Worm (Caenorhabditis elegans) whole organism, young adult: Measurements from ENCODE around the gene F21E9.2.

ENCODE experiments used
- B0261.1 ChIP-seq: sonication (generic microtip); optimal IDR thresholded peaks from 2 replicates; lab custom pipeline; 2016; ENCODE audit warnings: mild to moderate bottlenecking, missing genetic modification characterization, moderate library complexity, missing compliant biosample characterization
- B0336.3 ChIP-seq: fragments of 200-800 bp; sonication (Bioruptor generic); IDR thresholded peaks from 2 replicates; pipeline ENCODE4 v1.3.6; 2022; ENCODE audit warnings: missing genetic modification characterization, missing compliant biosample characterization
- F10E7.11 ChIP-seq: sonication (generic microtip); optimal IDR thresholded peaks from 2 replicates; lab custom pipeline; 2017; ENCODE audit warnings: mild to moderate bottlenecking, missing genetic modification characterization, moderate library complexity, missing compliant biosample characterization
- F23B12.7 ChIP-seq: sonication (generic microtip); optimal IDR thresholded peaks from 2 replicates; lab custom pipeline; 2017; ENCODE audit warnings: missing genetic modification characterization, mild to moderate bottlenecking, missing compliant biosample characterization, antibody characterized with exemption, moderate library complexity; ENCODE audit not compliant: insufficient read depth
- F39B2.1 ChIP-seq: fragments of 200-800 bp; sonication (Bioruptor generic); IDR thresholded peaks from 2 replicates; pipeline ENCODE4 v1.3.6; 2022; ENCODE audit warnings: missing genetic modification reagents, missing genetic modification characterization, missing compliant biosample characterization
- F49E8.2 ChIP-seq: sonication (generic microtip); optimal IDR thresholded peaks from 3 replicates; lab custom pipeline; 2017; ENCODE audit warnings: missing genetic modification characterization, mild to moderate bottlenecking, missing compliant biosample characterization, antibody characterized with exemption, moderate library complexity; ENCODE audit not compliant: insufficient read depth
- F55B11.4 ChIP-seq: sonication (generic microtip); optimal IDR thresholded peaks from 2 replicates; lab custom pipeline; 2016; ENCODE audit warnings: missing compliant biosample characterization, missing genetic modification characterization, borderline replicate concordance; ENCODE audit not compliant: insufficient read depth
- K11D2.4 ChIP-seq: fragments of 200-800 bp; sonication (Bioruptor generic); IDR thresholded peaks from 2 replicates; pipeline ENCODE4 v1.3.6; 2022; ENCODE audit warnings: missing genetic modification reagents, missing genetic modification characterization, missing compliant biosample characterization
- K12H6.12 ChIP-seq: fragments of 200-800 bp; sonication (Bioruptor generic); optimal IDR thresholded peaks from 2 replicates; lab custom pipeline; 2018; ENCODE audit warnings: mild to moderate bottlenecking, missing genetic modification characterization, missing compliant biosample characterization
- Y95B8A.8 ChIP-seq: fragments of 200-800 bp; sonication (Bioruptor generic); IDR thresholded peaks from 2 replicates; pipeline ENCODE4 v1.3.6; 2022; ENCODE audit warnings: missing genetic modification reagents, missing genetic modification characterization, missing compliant biosample characterization
- attf-5 ChIP-seq: fragments of 200-800 bp; sonication (Bioruptor generic); optimal IDR thresholded peaks from 2 replicates; lab custom pipeline; 2018; ENCODE audit warnings: mild to moderate bottlenecking, missing genetic modification characterization, missing compliant biosample characterization
- cebp-1 ChIP-seq, 2 experiments: fragments of 200-800 bp in 1 of 2; sonication (Bioruptor generic) in 1 of 2; sonication (generic microtip) in 1 of 2; IDR thresholded peaks in 1 of 2; optimal IDR thresholded peaks in 1 of 2; 2 replicates each; pipeline versions ENCODE4 v1.3.6 to Lab custom; 2017 to 2022; ENCODE audit warnings: missing compliant biosample characterization in 2 of 2, missing genetic modification characterization in 2 of 2, mild to moderate bottlenecking in 1 of 2, missing genetic modification reagents in 1 of 2, moderate library complexity in 1 of 2
- ceh-100 ChIP-seq: fragments of 200-800 bp; sonication (Bioruptor generic); IDR thresholded peaks from 2 replicates; pipeline ENCODE4 v1.3.6; 2022; ENCODE audit warnings: missing genetic modification reagents, missing genetic modification characterization, missing compliant biosample characterization
- ceh-27 ChIP-seq: fragments of 200-800 bp; sonication (Bioruptor generic); optimal IDR thresholded peaks from 2 replicates; lab custom pipeline; 2018; ENCODE audit warnings: mild to moderate bottlenecking, missing genetic modification characterization, moderate library complexity, missing compliant biosample characterization
- ceh-91 ChIP-seq: fragments of 200-800 bp; sonication (Bioruptor generic); IDR thresholded peaks from 2 replicates; pipeline ENCODE4 v1.3.6; 2022; ENCODE audit warnings: missing genetic modification reagents, missing genetic modification characterization, missing compliant biosample characterization
- dox-1 ChIP-seq: fragments of 200-800 bp; sonication (Bioruptor generic); IDR thresholded peaks from 2 replicates; pipeline ENCODE4 v1.3.6; 2022; ENCODE audit warnings: missing genetic modification reagents, missing genetic modification characterization, missing compliant biosample characterization
- egl-44 ChIP-seq: fragments of 200-800 bp; sonication (Bioruptor generic); IDR thresholded peaks from 2 replicates; pipeline ENCODE4 v1.3.6; 2022; ENCODE audit warnings: missing genetic modification reagents, missing genetic modification characterization, missing compliant biosample characterization
- egrh-3 ChIP-seq: fragments of 200-800 bp; sonication (Bioruptor generic); IDR thresholded peaks from 2 replicates; pipeline ENCODE4 v1.3.6; 2022; ENCODE audit warnings: missing genetic modification reagents, missing genetic modification characterization, missing compliant biosample characterization
- gei-17 ChIP-seq: fragments of 200-800 bp; sonication (Bioruptor generic); optimal IDR thresholded peaks from 2 replicates; lab custom pipeline; 2018; ENCODE audit warnings: mild to moderate bottlenecking, missing genetic modification characterization, missing compliant biosample characterization
- him-1 ChIP-seq: sonication (generic microtip); optimal IDR thresholded peaks from 2 replicates; lab custom pipeline; 2016; ENCODE audit warnings: missing genotype, missing genetic modification reagents, missing genetic modification characterization, missing compliant biosample characterization
- hmg-1.2 ChIP-seq: fragments of 200-800 bp; sonication (Bioruptor generic); IDR thresholded peaks from 2 replicates; pipeline ENCODE4 v1.3.6; 2022; ENCODE audit warnings: missing genetic modification reagents, missing genetic modification characterization, missing compliant biosample characterization
- hrde-1 ChIP-seq: sonication (generic microtip); optimal IDR thresholded peaks from 2 replicates; lab custom pipeline; 2016; ENCODE audit warnings: missing genetic modification characterization, mild to moderate bottlenecking, missing compliant biosample characterization, moderate library complexity, missing genotype, missing genetic modification reagents, borderline replicate concordance
- let-526 ChIP-seq: fragments of 200-800 bp; sonication (Bioruptor generic); IDR thresholded peaks from 2 replicates; pipeline ENCODE4 v1.3.6; 2022; ENCODE audit warnings: missing genetic modification reagents, missing genetic modification characterization, missing compliant biosample characterization
- lin-35 ChIP-seq, 3 experiments: fragments of 150-350 bp in 2 of 3; sonication (generic microtip) in 1 of 3; optimal IDR thresholded peaks; 2 replicates each; lab custom pipeline; 2014 to 2018; ENCODE audit warnings: missing biosample characterization in 3 of 3, missing genetic modification characterization in 3 of 3, missing genetic modification reagents in 3 of 3
- lin-40 ChIP-seq: sonication (generic microtip); optimal IDR thresholded peaks from 2 replicates; lab custom pipeline; 2016; ENCODE audit warnings: missing genetic modification characterization, mild to moderate bottlenecking, missing compliant biosample characterization, missing genotype, missing genetic modification reagents
- madf-10 ChIP-seq: sonication (generic microtip); optimal IDR thresholded peaks from 2 replicates; lab custom pipeline; 2016; ENCODE audit warnings: mild to moderate bottlenecking, missing genetic modification characterization, missing compliant biosample characterization
- madf-3 ChIP-seq: fragments of 200-800 bp; sonication (Bioruptor generic); IDR thresholded peaks from 2 replicates; pipeline ENCODE4 v1.3.6; 2022; ENCODE audit warnings: missing genetic modification reagents, missing genetic modification characterization, missing compliant biosample characterization
- mcd-1 ChIP-seq: fragments of 200-800 bp; sonication (Bioruptor generic); IDR thresholded peaks from 2 replicates; pipeline ENCODE4 v1.3.6; 2022; ENCODE audit warnings: missing genetic modification reagents, missing genetic modification characterization, missing compliant biosample characterization
- nfyb-1 ChIP-seq: fragments of 200-800 bp; sonication (Bioruptor generic); IDR thresholded peaks from 2 replicates; pipeline ENCODE4 v1.3.6; 2022; ENCODE audit warnings: missing genetic modification reagents, missing genetic modification characterization, missing compliant biosample characterization
- nhr-27 ChIP-seq: fragments of 200-800 bp; sonication (Bioruptor generic); optimal IDR thresholded peaks from 2 replicates; lab custom pipeline; 2018; ENCODE audit warnings: mild to moderate bottlenecking, missing genetic modification characterization, moderate library complexity, missing compliant biosample characterization
- rcor-1 ChIP-seq: fragments of 200-800 bp; sonication (Bioruptor generic); IDR thresholded peaks from 2 replicates; pipeline ENCODE4 v1.3.6; 2022; ENCODE audit warnings: missing genetic modification reagents, missing genetic modification characterization, missing compliant biosample characterization
- repo-1 ChIP-seq: sonication (generic microtip); optimal IDR thresholded peaks from 2 replicates; lab custom pipeline; 2017; ENCODE audit warnings: mild to moderate bottlenecking, missing genetic modification characterization, missing compliant biosample characterization
- sea-2 ChIP-seq: fragments of 200-800 bp; sonication (Bioruptor generic); IDR thresholded peaks from 2 replicates; pipeline ENCODE4 v1.3.6; 2022; ENCODE audit warnings: missing genetic modification characterization, missing compliant biosample characterization
- snpc-3.4 ChIP-seq: sonication (generic microtip); optimal IDR thresholded peaks from 2 replicates; lab custom pipeline; 2017; ENCODE audit warnings: missing genetic modification characterization, mild to moderate bottlenecking, missing compliant biosample characterization, antibody characterized with exemption, moderate library complexity, missing genotype, missing genetic modification reagents
- snpc-4 ChIP-seq, 5 experiments: fragments of 150-350 bp in 1 of 5; sonication (generic microtip) in 4 of 5; optimal IDR thresholded peaks; 2 replicates each; lab custom pipeline; 2014 to 2018; ENCODE audit warnings: missing genetic modification characterization in 5 of 5, missing biosample characterization in 3 of 5, antibody characterized with exemption in 2 of 5, mild to moderate bottlenecking in 2 of 5, missing compliant biosample characterization in 2 of 5, missing genotype in 2 of 5, moderate library complexity in 2 of 5, missing genetic modification reagents in 1 of 5
- somi-1 ChIP-seq: fragments of 200-800 bp; sonication (Bioruptor generic); optimal IDR thresholded peaks from 2 replicates; lab custom pipeline; 2018; ENCODE audit warnings: mild to moderate bottlenecking, missing genetic modification characterization, missing compliant biosample characterization
- tbp1 ChIP-seq: fragments of 200-800 bp; sonication (Bioruptor generic); optimal IDR thresholded peaks from 2 replicates; lab custom pipeline; 2018; ENCODE audit warnings: mild to moderate bottlenecking, missing genetic modification characterization, missing compliant biosample characterization
- tbx-9 ChIP-seq: sonication (generic microtip); optimal IDR thresholded peaks from 2 replicates; lab custom pipeline; 2016; ENCODE audit warnings: borderline replicate concordance, missing genetic modification characterization, inconsistent platforms, missing compliant biosample characterization
- tlf-1 ChIP-seq: fragments of 200-800 bp; sonication (Bioruptor generic); optimal IDR thresholded peaks from 2 replicates; lab custom pipeline; 2018; ENCODE audit warnings: mild to moderate bottlenecking, missing genetic modification characterization, missing compliant biosample characterization
- ztf-18 ChIP-seq: sonication (generic microtip); optimal IDR thresholded peaks from 2 replicates; lab custom pipeline; 2016; ENCODE audit warnings: missing genotype, mild to moderate bottlenecking, missing genetic modification characterization, missing compliant biosample characterization
- ztf-22 ChIP-seq: fragments of 200-800 bp; sonication (Bioruptor generic); optimal IDR thresholded peaks from 2 replicates; lab custom pipeline; 2018; ENCODE audit warnings: mild to moderate bottlenecking, missing genetic modification characterization, moderate library complexity, missing compliant biosample characterization
- ztf-26 ChIP-seq: sonication (generic microtip); optimal IDR thresholded peaks from 2 replicates; lab custom pipeline; 2017; ENCODE audit warnings: missing genetic modification characterization, missing compliant biosample characterization

The F21E9.2 gene

ce11 chrX:1337009-1337408 lies 7.3 kb upstream of the F21E9.2 start, which contains the start of gene ttr-37 (continued):
- TF ChIP-seq nfyb-1 (GFP tag; lab: Robert Waterston, UW) (no peak; the same call in 1 of the 2 replicates), egrh-3 (GFP tag; lab: Robert Waterston, UW) (no peak), ceh-100 (no peak), F55B11.4 (tag; lab: Kevin White, UChicago) (no peak)

ce11 chrX:1327201-1327600 lies 2.5 kb downstream of the F21E9.2 start:
- TF ChIP-seq somi-1 (GFP tag; lab: Kevin White, UChicago) (no peak), ztf-22 (GFP tag; lab: Kevin White, UChicago) (no peak), Y95B8A.8 (GFP tag; lab: Robert Waterston, UW) (no peak), snpc-4 (GFP tag; optimal IDR thresholded peaks at IDR 0.05; lab: Kevin White, UChicago) (no peak), snpc-4 (tag; optimal IDR thresholded peaks at IDR 0.05; lab: Kevin White, UChicago) (no peak), ztf-18 (tag; lab: Kevin White, UChicago) (no peak), sea-2 (GFP tag; lab: Robert Waterston, UW) (no peak), snpc-3.4 (tag; lab: Kevin White, UChicago) (no peak), tbx-9 (tag; lab: Kevin White, UChicago) (no peak)

ce11 chrX:1322997-1323396 lies 6.8 kb downstream of the F21E9.2 start:
- TF ChIP-seq gei-17 = peak; percentile 93
- 0 out of 2 replicates have a peak, but pooled peaks have one; percentile 16 for TF ChIP-seq cebp-1 (GFP tag; IDR thresholded peaks at IDR 0.05; lab: Robert Waterston, UW)
- TF ChIP-seq cebp-1 (tag; optimal IDR thresholded peaks at IDR 0.05; lab: Kevin White, UChicago) = peak; percentile 76
- no peak for TF ChIP-seq F39B2.1 (GFP tag; lab: Robert Waterston, UW)
- TF ChIP-seq nhr-27 (tag; lab: Kevin White, UChicago) = no peak
- TF ChIP-seq B0336.3 = peak; percentile 60
- peak; percentile 22 for TF ChIP-seq madf-10 (tag; lab: Kevin White, UChicago)
- TF ChIP-seq F10E7.11 (tag; lab: Kevin White, UChicago) = no peak
- peak; percentile 59 for TF ChIP-seq repo-1 (tag; lab: Kevin White, UChicago)
- TF ChIP-seq F49E8.2 (tag; lab: Kevin White, UChicago) = no peak
- peak; percentile 59 for TF ChIP-seq F23B12.7 (tag; lab: Kevin White, UChicago)
- peak; percentile 54 for TF ChIP-seq rcor-1 (GFP tag; lab: Robert Waterston, UW)
- no peak for TF ChIP-seq let-526
- peak; percentile 48 for TF ChIP-seq mcd-1 (GFP tag; lab: Robert Waterston, UW)
- peak; percentile 95 for TF ChIP-seq lin-40 (tag; lab: Kevin White, UChicago)
- TF ChIP-seq nfyb-1 (GFP tag; lab: Robert Waterston, UW) = 0 out of 2 replicates have a peak, but pooled peaks have one; percentile 54
- 0 out of 2 replicates have a peak, but pooled peaks have one; percentile 10 for TF ChIP-seq egl-44 (GFP tag; lab: Robert Waterston, UW)
- TF ChIP-seq K11D2.4 (GFP tag; lab: Robert Waterston, UW) = peak; percentile 85
- peak; percentile 16 for TF ChIP-seq attf-5 (GFP tag; lab: Kevin White, UChicago)
- TF ChIP-seq K12H6.12 = peak; percentile 53
- TF ChIP-seq lin-35 (GFP tag; optimal IDR thresholded peaks at IDR 0.05; lab: Kevin White, UChicago) = peak in 1 of 3 experiments; percentile 83
- TF ChIP-seq snpc-4 (GFP tag; optimal IDR thresholded peaks at IDR 0.05; lab: Kevin White, UChicago) = no peak
- TF ChIP-seq snpc-4 (tag; optimal IDR thresholded peaks at IDR 0.05; lab: Kevin White, UChicago) = peak in 2 of 4 experiments; percentile 8 to 32
- peak; percentile 62 for TF ChIP-seq tbp1 (GFP tag; lab: Kevin White, UChicago)
- TF ChIP-seq B0261.1 (tag; lab: Kevin White, UChicago) = peak; percentile 12
- no peak for TF ChIP-seq ceh-91
- TF ChIP-seq ceh-27 = peak; percentile 91
- 0 out of 2 replicates have a peak, but pooled peaks have one; percentile 25 for TF ChIP-seq madf-3
- TF ChIP-seq dox-1 (GFP tag; lab: Robert Waterston, UW) = peak; percentile 87
- peak; percentile 69 for TF ChIP-seq hmg-1.2 (GFP tag; lab: Robert Waterston, UW)
- TF ChIP-seq tlf-1 (GFP tag; lab: Kevin White, UChicago) = peak; percentile 61
- peak; percentile 46 for TF ChIP-seq somi-1 (GFP tag; lab: Kevin White, UChicago)
- TF ChIP-seq him-1 = no peak
- peak; percentile 88 for TF ChIP-seq ztf-26 (tag; lab: Kevin White, UChicago)
- no peak for TF ChIP-seq hrde-1 (tag; lab: Kevin White, UChicago)
